Worm (Caenorhabditis elegans) whole organism, mixed stage, embryonic: ENCODE data around the gene ceh-23.

Experiments used
- blmp-1 ChIP-seq: fragments of 150-350 bp; optimal IDR thresholded peaks from 2 replicates; lab custom pipeline; 2014; ENCODE audit warnings: missing biosample characterization, missing genetic modification characterization
- elt-3 ChIP-seq: fragments of 150-350 bp; optimal IDR thresholded peaks from 2 replicates; lab custom pipeline; 2014; ENCODE audit warnings: missing biosample characterization, missing genetic modification characterization
- mep-1 ChIP-seq: fragments of 150-350 bp; optimal IDR thresholded peaks from 2 replicates; lab custom pipeline; 2017; ENCODE audit warnings: missing biosample characterization, missing genetic modification reagents, missing genetic modification characterization, inconsistent platforms
- nhr-28 ChIP-seq: fragments of 150-350 bp; optimal IDR thresholded peaks from 2 replicates; lab custom pipeline; 2014; ENCODE audit warnings: missing biosample characterization, missing genetic modification characterization
- unc-39 ChIP-seq: fragments of 150-350 bp; optimal IDR thresholded peaks from 2 replicates; lab custom pipeline; 2014; ENCODE audit warnings: missing biosample characterization, missing genetic modification characterization

DNA sequence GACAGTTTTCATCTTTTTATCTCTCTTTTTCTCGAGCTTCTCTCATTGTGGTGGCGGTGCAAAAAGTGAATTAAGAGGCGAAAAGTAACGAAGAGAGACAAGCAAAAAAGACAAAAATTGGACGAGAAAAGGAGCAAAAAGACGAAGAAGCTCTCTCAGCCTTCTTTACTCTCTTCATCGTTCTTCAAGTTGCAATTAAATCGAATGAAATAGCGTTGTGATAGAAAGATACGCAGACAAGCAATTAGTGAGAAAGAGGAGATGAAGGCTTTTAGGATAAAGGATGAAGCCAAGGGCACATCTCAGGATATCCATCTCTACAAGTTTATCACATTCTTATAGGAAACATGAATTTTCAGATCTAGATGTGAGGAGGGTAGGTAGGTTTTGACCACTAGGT is 8.8 kb downstream of the ceh-23 start:
- TF ChIP-seq unc-39, result no peak
- no peak for TF ChIP-seq elt-3 (tag; lab: Kevin White, UChicago)
- TF ChIP-seq blmp-1, result no peak
- no peak for TF ChIP-seq nhr-28
- no peak for TF ChIP-seq mep-1 (tag; lab: Kevin White, UChicago)
